Worm (Caenorhabditis elegans) whole organism, L1 larva: ENCODE results near the gene R13A5.7.
A peak's percentile ranks its signal among the peaks of the same experiment; 100 is the strongest.

Experiments used
- ceh-90 ChIP-seq: sonication (generic microtip); optimal IDR thresholded peaks from 2 replicates; lab custom pipeline; 2016; ENCODE audit warnings: missing genetic modification characterization, missing compliant biosample characterization
- lin-35 ChIP-seq, 2 experiments: fragments of 150-350 bp; optimal IDR thresholded peaks; 2 replicates each; lab custom pipeline; 2014; ENCODE audit warnings: missing biosample characterization in 2 of 2, missing genetic modification characterization in 2 of 2, missing genetic modification reagents in 2 of 2
- lsy-2 ChIP-seq, 2 experiments: fragments of 150-350 bp; optimal IDR thresholded peaks; 2 replicates each; lab custom pipeline; 2014; ENCODE audit warnings: missing biosample characterization in 2 of 2, missing genetic modification characterization in 2 of 2
- nhr-11 ChIP-seq: fragments of 150-350 bp; optimal IDR thresholded peaks from 2 replicates; lab custom pipeline; 2014; ENCODE audit warnings: missing biosample characterization, missing genetic modification characterization
- skn-1 ChIP-seq: fragments of 150-350 bp; optimal IDR thresholded peaks from 2 replicates; lab custom pipeline; 2014; ENCODE audit warnings: missing biosample characterization, missing genetic modification characterization
- sup-37 ChIP-seq: fragments of 200-800 bp; sonication (Bioruptor generic); optimal IDR thresholded peaks from 2 replicates; lab custom pipeline; 2018; ENCODE audit warnings: mild to moderate bottlenecking, missing genetic modification characterization, missing compliant biosample characterization
- unc-62 ChIP-seq: fragments of 150-350 bp; optimal IDR thresholded peaks from 2 replicates; lab custom pipeline; 2014; ENCODE audit warnings: missing biosample characterization, missing genetic modification reagents, missing genetic modification characterization
- unc-98 ChIP-seq: fragments of 200-800 bp; sonication (Bioruptor generic); IDR thresholded peaks from 2 replicates; pipeline ENCODE4 v1.3.6; 2022; ENCODE audit warnings: missing genetic modification characterization, missing compliant biosample characterization

- no peak for TF ChIP-seq skn-1 (tag; lab: Kevin White, UChicago)
- no peak for TF ChIP-seq ceh-90 (tag; lab: Kevin White, UChicago)
- no peak for TF ChIP-seq lin-35 (GFP tag; optimal IDR thresholded peaks at IDR 0.05; lab: Kevin White, UChicago)
- TF ChIP-seq sup-37, result no peak
- TF ChIP-seq unc-62 (GFP tag; lab: Kevin White, UChicago), result no peak
- no peak for TF ChIP-seq nhr-11
- no peak for TF ChIP-seq unc-98
- peak; percentile 47 to 92 for TF ChIP-seq lsy-2 (tag; optimal IDR thresholded peaks at IDR 0.05; lab: Kevin White, UChicago)
Observed at ce11 chrIII:7524830-7525344, 45.0 kb downstream of the R13A5.7 start.
